Fruit fly (Drosophila melanogaster) whole organism, embryonic: Measurements from ENCODE around the gene Cyp4ac2.
A peak's percentile ranks its signal among the peaks of the same experiment; 100 is the strongest.

Experiments used
- Atf6 ChIP-seq: fragments of 200-800 bp; sonication (Bioruptor generic); IDR thresholded peaks from 2 replicates; pipeline ENCODE4 v1.3.6; 2022; ENCODE audit warnings: missing biosample characterization, missing genetic modification characterization
- B-H1 ChIP-seq: fragments of 200-800 bp; sonication (Bioruptor generic); IDR thresholded peaks from 3 replicates; pipeline ENCODE4 v1.3.6; 2022; ENCODE audit warnings: missing biosample characterization, missing genetic modification characterization
- CG10267 ChIP-seq: fragments of 200-800 bp; sonication (Bioruptor generic); optimal IDR thresholded peaks from 2 replicates; lab custom pipeline; 2018; ENCODE audit warnings: missing biosample characterization, mild to moderate bottlenecking, missing genetic modification characterization, moderate library complexity
- CG10462 ChIP-seq: fragments of 200-800 bp; sonication (Bioruptor generic); optimal IDR thresholded peaks from 2 replicates; lab custom pipeline; 2016; ENCODE audit warnings: missing biosample characterization, missing genetic modification characterization
- CG10565 ChIP-seq: fragments of 200-800 bp; sonication (Bioruptor generic); optimal IDR thresholded peaks from 3 replicates; lab custom pipeline; 2016; ENCODE audit warnings: missing biosample characterization, mild to moderate bottlenecking, missing genetic modification characterization
- CG11398 ChIP-seq: fragments of 200-800 bp; sonication (Bioruptor generic); optimal IDR thresholded peaks from 2 replicates; lab custom pipeline; 2016; ENCODE audit warnings: missing biosample characterization, missing genetic modification characterization
- CG12769 ChIP-seq: fragments of 200-800 bp; sonication (Bioruptor generic); optimal IDR thresholded peaks from 2 replicates; lab custom pipeline; 2019; ENCODE audit warnings: missing biosample characterization, mild to moderate bottlenecking, missing genetic modification characterization, moderate library complexity
- CG15011 ChIP-seq: fragments of 200-800 bp; sonication (Bioruptor generic); optimal IDR thresholded peaks from 3 replicates; lab custom pipeline; 2018; ENCODE audit warnings: missing biosample characterization, mild to moderate bottlenecking, missing genetic modification characterization
- CG15269 ChIP-seq: fragments of 200-800 bp; sonication (Bioruptor generic); optimal IDR thresholded peaks from 2 replicates; lab custom pipeline; 2018; ENCODE audit warnings: missing biosample characterization, mild to moderate bottlenecking, missing genetic modification characterization, moderate library complexity
- CG17912 ChIP-seq: fragments of 200-800 bp; sonication (Bioruptor generic); optimal IDR thresholded peaks from 2 replicates; lab custom pipeline; 2018; ENCODE audit warnings: missing biosample characterization, mild to moderate bottlenecking, missing genetic modification characterization
- CG18599 ChIP-seq: fragments of 200-800 bp; sonication (Bioruptor generic); optimal IDR thresholded peaks from 3 replicates; lab custom pipeline; 2017; ENCODE audit warnings: missing biosample characterization, missing genetic modification characterization, mild to moderate bottlenecking, moderate library complexity, missing genetic modification reagents
- CG2116 ChIP-seq: fragments of 200-800 bp; sonication (Bioruptor generic); optimal IDR thresholded peaks from 3 replicates; lab custom pipeline; 2018; ENCODE audit warnings: missing biosample characterization, mild to moderate bottlenecking, missing genetic modification characterization
- CG32532 ChIP-seq: fragments of 200-800 bp; sonication (Bioruptor generic); IDR thresholded peaks from 2 replicates; pipeline ENCODE4 v1.3.6; 2022; ENCODE audit warnings: missing biosample characterization, missing genetic modification characterization
- CG34224 ChIP-seq: fragments of 200-800 bp; sonication (Bioruptor generic); IDR thresholded peaks from 3 replicates; pipeline ENCODE4 v1.3.6; 2022; ENCODE audit warnings: missing biosample characterization, missing genetic modification characterization; ENCODE audit not compliant: partially characterized antibody
- CG4360 ChIP-seq: fragments of 200-800 bp; sonication (Bioruptor generic); IDR thresholded peaks from 2 replicates; pipeline ENCODE4 v1.3.6; 2022; ENCODE audit warnings: missing biosample characterization, missing genetic modification characterization
- CG4707 ChIP-seq: fragments of 200-800 bp; sonication (Bioruptor generic); optimal IDR thresholded peaks from 2 replicates; lab custom pipeline; 2018; ENCODE audit warnings: missing biosample characterization, mild to moderate bottlenecking, missing genetic modification characterization, moderate library complexity
- CG6175 ChIP-seq: fragments of 200-800 bp; sonication (Bioruptor generic); IDR thresholded peaks from 3 replicates; pipeline ENCODE4 v1.3.6; 2022; ENCODE audit warnings: missing biosample characterization, missing genetic modification characterization
- CG6813 ChIP-seq: fragments of 200-800 bp; sonication (Bioruptor generic); optimal IDR thresholded peaks from 2 replicates; lab custom pipeline; 2017; ENCODE audit warnings: missing biosample characterization, missing genetic modification characterization, mild to moderate bottlenecking, moderate library complexity, missing genetic modification reagents
- CG9797 ChIP-seq: fragments of 200-800 bp; sonication (Bioruptor generic); optimal IDR thresholded peaks from 3 replicates; lab custom pipeline; 2018; ENCODE audit warnings: missing biosample characterization, mild to moderate bottlenecking, missing genetic modification characterization
- Camta ChIP-seq: fragments of 200-800 bp; sonication (Bioruptor generic); optimal IDR thresholded peaks from 2 replicates; lab custom pipeline; 2016; ENCODE audit warnings: missing biosample characterization, missing genetic modification characterization
- Doc3 ChIP-seq: fragments of 200-800 bp; sonication (Bioruptor generic); IDR thresholded peaks from 3 replicates; pipeline ENCODE4 v1.3.6; 2022; ENCODE audit warnings: missing biosample characterization, missing genetic modification characterization; ENCODE audit not compliant: partially characterized antibody
- ERR ChIP-seq: fragments of 200-800 bp; sonication (Bioruptor generic); optimal IDR thresholded peaks from 2 replicates; lab custom pipeline; 2016; ENCODE audit warnings: missing biosample characterization, missing genetic modification characterization
- Gug ChIP-seq: fragments of 200-800 bp; sonication (Bioruptor generic); IDR thresholded peaks from 4 replicates; pipeline ENCODE4 v1.3.6; 2022; ENCODE audit warnings: missing biosample characterization, missing genetic modification characterization
- Lpt ChIP-seq: fragments of >200 bp; optimal IDR thresholded peaks from 2 replicates; lab custom pipeline; 2018; ENCODE audit warnings: missing biosample characterization, missing genetic modification characterization
- Six4 ChIP-seq: fragments of 200-800 bp; sonication (Bioruptor generic); optimal IDR thresholded peaks from 2 replicates; lab custom pipeline; 2016; ENCODE audit warnings: missing biosample characterization, missing genetic modification characterization
- Trl ChIP-seq, 3 experiments: fragments of >200 bp in 2 of 3; fragments of 200-800 bp in 1 of 3; sonication (Bioruptor generic) in 1 of 3; optimal IDR thresholded peaks; 2 replicates in 1 of 3; 3 replicates in 2 of 3; lab custom pipeline; 2016 to 2017; ENCODE audit warnings: missing biosample characterization in 1 of 3, missing genetic modification characterization in 1 of 3
- bsh ChIP-seq, 2 experiments: fragments of 200-800 bp; sonication (Bioruptor generic); optimal IDR thresholded peaks; 2 replicates each; lab custom pipeline; 2017 to 2018; ENCODE audit warnings: mild to moderate bottlenecking in 2 of 2, missing biosample characterization in 2 of 2, missing genetic modification characterization in 2 of 2, moderate library complexity in 1 of 2
- btn ChIP-seq: fragments of 200-800 bp; sonication (Bioruptor generic); optimal IDR thresholded peaks from 2 replicates; lab custom pipeline; 2016; ENCODE audit warnings: missing biosample characterization, missing genetic modification characterization
- chm ChIP-seq: fragments of 200-800 bp; sonication (Bioruptor generic); IDR thresholded peaks from 2 replicates; pipeline ENCODE4 v1.3.6; 2022; ENCODE audit warnings: missing biosample characterization, missing genetic modification characterization
- dm ChIP-seq: fragments of 200-800 bp; sonication (Bioruptor generic); optimal IDR thresholded peaks from 3 replicates; lab custom pipeline; 2016; ENCODE audit warnings: missing biosample characterization, missing genetic modification characterization
- dpn ChIP-seq, 2 experiments: fragments of 200-800 bp; sonication (Bioruptor generic); optimal IDR thresholded peaks; 3 replicates each; lab custom pipeline; 2016; ENCODE audit warnings: missing biosample characterization in 2 of 2, missing genetic modification characterization in 2 of 2
- exex ChIP-seq: fragments of 200-800 bp; sonication (Bioruptor generic); optimal IDR thresholded peaks from 4 replicates; lab custom pipeline; 2018; ENCODE audit warnings: missing biosample characterization, mild to moderate bottlenecking, missing genetic modification characterization, moderate library complexity
- fd96Cb ChIP-seq: fragments of 200-800 bp; sonication (Bioruptor generic); optimal IDR thresholded peaks from 2 replicates; lab custom pipeline; 2018; ENCODE audit warnings: missing biosample characterization, mild to moderate bottlenecking, missing genetic modification characterization, moderate library complexity
- jing ChIP-seq: fragments of 200-800 bp; sonication (Bioruptor generic); optimal IDR thresholded peaks from 2 replicates; lab custom pipeline; 2018; ENCODE audit warnings: missing biosample characterization, mild to moderate bottlenecking, missing genetic modification characterization
- mirr ChIP-seq: fragments of 200-800 bp; sonication (Bioruptor generic); optimal IDR thresholded peaks from 3 replicates; lab custom pipeline; 2018; ENCODE audit warnings: missing biosample characterization, mild to moderate bottlenecking, missing genetic modification characterization
- pb ChIP-seq: fragments of 200-800 bp; sonication (Bioruptor generic); optimal IDR thresholded peaks from 3 replicates; lab custom pipeline; 2016; ENCODE audit warnings: missing biosample characterization, missing genetic modification characterization
- pfk ChIP-seq: fragments of 200-800 bp; sonication (Bioruptor generic); optimal IDR thresholded peaks from 2 replicates; lab custom pipeline; 2018; ENCODE audit warnings: missing biosample characterization, mild to moderate bottlenecking, missing genetic modification characterization, moderate library complexity
- pum ChIP-seq: fragments of 200-800 bp; sonication (Bioruptor generic); optimal IDR thresholded peaks from 2 replicates; lab custom pipeline; 2016; ENCODE audit warnings: missing biosample characterization, missing genetic modification characterization
- salm ChIP-seq: fragments of 200-800 bp; sonication (Bioruptor generic); optimal IDR thresholded peaks from 2 replicates; lab custom pipeline; 2018; ENCODE audit warnings: missing biosample characterization, mild to moderate bottlenecking, missing genetic modification characterization
- sd ChIP-seq: fragments of 200-800 bp; sonication (Bioruptor generic); optimal IDR thresholded peaks from 3 replicates; lab custom pipeline; 2018; ENCODE audit warnings: missing biosample characterization, mild to moderate bottlenecking, missing genetic modification characterization, moderate library complexity
- sens-2 ChIP-seq: fragments of 200-800 bp; sonication (Bioruptor generic); IDR thresholded peaks from 2 replicates; pipeline ENCODE4 v1.3.6; 2022; ENCODE audit warnings: missing biosample characterization, missing genetic modification characterization
- sim ChIP-seq: fragments of 200-800 bp; sonication (Bioruptor generic); IDR thresholded peaks from 2 replicates; pipeline ENCODE4 v1.3.6; 2022; ENCODE audit warnings: missing biosample characterization, missing genetic modification characterization
- slou ChIP-seq: fragments of 200-800 bp; sonication (Bioruptor generic); optimal IDR thresholded peaks from 3 replicates; lab custom pipeline; 2016; ENCODE audit warnings: missing biosample characterization, missing genetic modification characterization
- sna ChIP-seq: fragments of 200-800 bp; sonication (Bioruptor generic); IDR thresholded peaks from 2 replicates; pipeline ENCODE4 v1.3.6; 2022; ENCODE audit warnings: missing biosample characterization, missing genetic modification characterization; ENCODE audit not compliant: partially characterized antibody
- tgo ChIP-seq: fragments of 200-800 bp; sonication (Bioruptor generic); IDR thresholded peaks from 3 replicates; pipeline ENCODE4 v1.3.6; 2022; ENCODE audit warnings: missing biosample characterization, missing genetic modification characterization
- twi ChIP-seq: fragments of 200-800 bp; optimal IDR thresholded peaks from 2 replicates; lab custom pipeline; 2019; ENCODE audit warnings: missing biosample characterization, mild to moderate bottlenecking, missing genetic modification characterization, moderate library complexity
- vnd ChIP-seq: fragments of 200-800 bp; sonication (Bioruptor generic); IDR thresholded peaks from 3 replicates; pipeline ENCODE4 v1.3.6; 2022; ENCODE audit warnings: missing biosample characterization, missing genetic modification characterization; ENCODE audit not compliant: partially characterized antibody
- yki ChIP-seq: fragments of >200 bp; optimal IDR thresholded peaks from 3 replicates; lab custom pipeline; 2018

Gene Cyp4ac2

dm6 chr2L:5232967-5233909 is 33.0 kb upstream of the Cyp4ac2 start (continued):
- TF ChIP-seq pum (no peak), Atf6 (GFP tag; lab: Robert Waterston, UW) (no peak), dm (GFP tag; lab: Kevin White, UChicago) (no peak), CG18599 (GFP tag; lab: Kevin White, UChicago) (peak; percentile 47), salm (tag; lab: Kevin White, UChicago) (peak; percentile 57), dpn (GFP tag; optimal IDR thresholded peaks at IDR 0.05; lab: Kevin White, UChicago) (no peak), Trl (optimal IDR thresholded peaks at IDR 0.05; lab: Kevin White, UChicago) (no peak), Trl (GFP tag; optimal IDR thresholded peaks at IDR 0.05; lab: Kevin White, UChicago) (no peak), fd96Cb (tag; lab: Kevin White, UChicago) (no peak), ERR (GFP tag; lab: Kevin White, UChicago) (no peak), sd (tag; lab: Kevin White, UChicago) (peak; percentile 90), CG17912 (GFP tag; lab: Kevin White, UChicago) (no peak), Gug (GFP tag; lab: Robert Waterston, UW) (no peak), slou (GFP tag; lab: Kevin White, UChicago) (no peak), CG15011 (GFP tag; lab: Kevin White, UChicago) (no peak), CG10267 (tag; lab: Kevin White, UChicago) (no peak), CG9797 (GFP tag; lab: Kevin White, UChicago) (no peak), Six4 (no peak), btn (GFP tag; lab: Kevin White, UChicago) (no peak), jing (no peak), exex (peak; percentile 92), yki (no peak), sna (no peak), CG4707 (GFP tag; lab: Kevin White, UChicago) (no peak), sens-2 (GFP tag; lab: Robert Waterston, UW) (0 out of 2 replicates have a peak, but pooled peaks have one; percentile 7), CG10565 (no peak), twi (tag; lab: Kevin White, UChicago) (no peak), vnd (GFP tag; lab: Robert Waterston, UW) (peak; percentile 57; the same call in 2 of the 3 replicates), CG34224 (GFP tag; lab: Robert Waterston, UW) (no peak), tgo (no peak), CG11398 (no peak), pfk (peak; percentile 22), pb (no peak), CG10462 (no peak), chm (GFP tag; lab: Robert Waterston, UW) (peak; percentile 54), CG32532 (no peak), CG6175 (GFP tag; lab: Robert Waterston, UW) (no peak), CG6813 (GFP tag; lab: Kevin White, UChicago) (no peak), CG2116 (GFP tag; lab: Kevin White, UChicago) (no peak), Doc3 (GFP tag; lab: Robert Waterston, UW) (no peak), CG15269 (peak; percentile 38), CG4360 (no peak), sim (GFP tag; lab: Robert Waterston, UW) (no peak), B-H1 (GFP tag; lab: Robert Waterston, UW) (no peak), mirr (GFP tag; lab: Kevin White, UChicago) (peak; percentile 88), Lpt (GFP tag; lab: Kevin White, UChicago) (no peak), bsh (GFP tag; optimal IDR thresholded peaks at IDR 0.05; lab: Kevin White, UChicago) (no peak), Camta (GFP tag; lab: Kevin White, UChicago) (no peak), CG12769 (tag; lab: Kevin White, UChicago) (peak; percentile 90)
